Worm (Caenorhabditis elegans) whole organism, L3 larva: ENCODE results near the gene T14B1.1.
A peak's percentile ranks its signal among the peaks of the same experiment; 100 is the strongest.

Experiments used
- R02D3.7 ChIP-seq: fragments of 150-350 bp; optimal IDR thresholded peaks from 2 replicates; lab custom pipeline; 2014; ENCODE audit warnings: missing biosample characterization, missing genetic modification characterization
- ZK546.5 ChIP-seq: sonication (generic microtip); optimal IDR thresholded peaks from 2 replicates; lab custom pipeline; 2017; ENCODE audit warnings: missing biosample characterization, missing genetic modification characterization
- aly-2 ChIP-seq: fragments of 150-350 bp; optimal IDR thresholded peaks from 2 replicates; lab custom pipeline; 2014; ENCODE audit warnings: missing biosample characterization, missing genetic modification characterization
- ama-1 ChIP-seq: fragments of 150-350 bp; optimal IDR thresholded peaks from 2 replicates; lab custom pipeline; 2018
- ceh-16 ChIP-seq: sonication (generic microtip); optimal IDR thresholded peaks from 2 replicates; lab custom pipeline; 2017; ENCODE audit warnings: missing biosample characterization, missing genetic modification characterization
- ceh-28 ChIP-seq: fragments of 150-350 bp; optimal IDR thresholded peaks from 2 replicates; lab custom pipeline; 2014; ENCODE audit warnings: missing biosample characterization, missing genetic modification reagents, missing genetic modification characterization
- ceh-82 ChIP-seq: fragments of 150-350 bp; optimal IDR thresholded peaks from 2 replicates; lab custom pipeline; 2014; ENCODE audit warnings: missing biosample characterization, missing genetic modification characterization
- ceh-9 ChIP-seq: sonication (generic microtip); optimal IDR thresholded peaks from 2 replicates; lab custom pipeline; 2018; ENCODE audit warnings: missing biosample characterization, missing genetic modification characterization
- egl-27 ChIP-seq: sonication (generic microtip); optimal IDR thresholded peaks from 4 replicates; lab custom pipeline; 2017; ENCODE audit warnings: missing biosample characterization, missing genetic modification reagents, missing genetic modification characterization
- elt-1 ChIP-seq: fragments of 150-350 bp; optimal IDR thresholded peaks from 2 replicates; lab custom pipeline; 2014; ENCODE audit warnings: missing biosample characterization, missing genetic modification characterization
- elt-2 ChIP-seq: sonication (generic microtip); optimal IDR thresholded peaks from 2 replicates; lab custom pipeline; 2016; ENCODE audit warnings: missing genetic modification reagents, mild to moderate bottlenecking, missing genetic modification characterization, missing compliant biosample characterization
- eor-1 ChIP-seq, 2 experiments: fragments of 150-350 bp; optimal IDR thresholded peaks; 2 replicates each; lab custom pipeline; 2014 to 2018; ENCODE audit warnings: missing biosample characterization in 2 of 2, missing genetic modification characterization in 2 of 2
- fkh-10 ChIP-seq: sonication (generic microtip); optimal IDR thresholded peaks from 2 replicates; lab custom pipeline; 2017; ENCODE audit warnings: missing biosample characterization, missing genetic modification reagents, missing genetic modification characterization
- fkh-2 ChIP-seq: fragments of 150-350 bp; optimal IDR thresholded peaks from 2 replicates; lab custom pipeline; 2014; ENCODE audit warnings: missing biosample characterization, missing genetic modification reagents, missing genetic modification characterization
- fos-1 ChIP-seq: fragments of 150-350 bp; optimal IDR thresholded peaks from 2 replicates; lab custom pipeline; 2014; ENCODE audit warnings: missing biosample characterization, missing genetic modification characterization
- jun-1 ChIP-seq: fragments of 150-350 bp; optimal IDR thresholded peaks from 2 replicates; lab custom pipeline; 2014; ENCODE audit warnings: missing biosample characterization, missing genetic modification reagents, missing genetic modification characterization
- lin-39 ChIP-seq: fragments of 150-350 bp; optimal IDR thresholded peaks from 2 replicates; lab custom pipeline; 2018; ENCODE audit warnings: missing biosample characterization, missing genetic modification reagents, missing genetic modification characterization
- lsy-12 ChIP-seq: sonication (generic microtip); optimal IDR thresholded peaks from 2 replicates; lab custom pipeline; 2016; ENCODE audit warnings: mild to moderate bottlenecking, missing genetic modification characterization, missing compliant biosample characterization
- mdl-1 ChIP-seq: fragments of 150-350 bp; optimal IDR thresholded peaks from 2 replicates; lab custom pipeline; 2014; ENCODE audit warnings: missing biosample characterization, missing genetic modification characterization
- mml-1 ChIP-seq: fragments of 150-350 bp; sonication (generic microtip); optimal IDR thresholded peaks from 3 replicates; lab custom pipeline; 2014; ENCODE audit warnings: missing biosample characterization, missing genetic modification characterization
- nhr-11 ChIP-seq: fragments of 150-350 bp; optimal IDR thresholded peaks from 2 replicates; lab custom pipeline; 2014; ENCODE audit warnings: missing biosample characterization, missing genetic modification characterization
- nhr-12 ChIP-seq: fragments of 150-350 bp; optimal IDR thresholded peaks from 2 replicates; lab custom pipeline; 2014; ENCODE audit warnings: missing biosample characterization, missing genetic modification characterization
- nhr-23 ChIP-seq: fragments of 150-350 bp; optimal IDR thresholded peaks from 2 replicates; lab custom pipeline; 2014; ENCODE audit warnings: missing biosample characterization, missing genetic modification reagents, missing genetic modification characterization
- nhr-237 ChIP-seq: fragments of 150-350 bp; optimal IDR thresholded peaks from 2 replicates; lab custom pipeline; 2014; ENCODE audit warnings: missing biosample characterization, missing genetic modification characterization
- nhr-25 ChIP-seq: sonication (generic microtip); optimal IDR thresholded peaks from 2 replicates; lab custom pipeline; 2017; ENCODE audit warnings: missing biosample characterization, missing genetic modification characterization
- nhr-43 ChIP-seq: sonication (generic microtip); optimal IDR thresholded peaks from 2 replicates; lab custom pipeline; 2016; ENCODE audit warnings: mild to moderate bottlenecking, missing genetic modification characterization, missing compliant biosample characterization; ENCODE audit not compliant: poor library complexity, severe bottlenecking
- nhr-76 ChIP-seq: fragments of 150-350 bp; sonication (generic microtip); optimal IDR thresholded peaks from 5 replicates; lab custom pipeline; 2014; ENCODE audit warnings: missing biosample characterization, missing genetic modification characterization
- pha-4 ChIP-seq: fragments of 150-350 bp; optimal IDR thresholded peaks from 2 replicates; lab custom pipeline; 2014; ENCODE audit warnings: missing biosample characterization, missing genetic modification reagents, missing genetic modification characterization
- pqm-1 ChIP-seq: fragments of 150-350 bp; optimal IDR thresholded peaks from 2 replicates; lab custom pipeline; 2017; ENCODE audit warnings: missing biosample characterization, missing genetic modification characterization, inconsistent platforms
- sea-2 ChIP-seq: fragments of 150-350 bp; sonication (generic microtip); optimal IDR thresholded peaks from 4 replicates; lab custom pipeline; 2014; ENCODE audit warnings: missing biosample characterization, missing genetic modification reagents, missing genetic modification characterization
- skn-1 ChIP-seq: fragments of 150-350 bp; optimal IDR thresholded peaks from 2 replicates; lab custom pipeline; 2014; ENCODE audit warnings: missing biosample characterization, missing genetic modification characterization
- unc-39 ChIP-seq: sonication (generic microtip); optimal IDR thresholded peaks from 4 replicates; lab custom pipeline; 2017; ENCODE audit warnings: missing biosample characterization, missing genetic modification characterization
- unc-62 ChIP-seq: fragments of 150-350 bp; sonication (generic microtip); optimal IDR thresholded peaks from 4 replicates; lab custom pipeline; 2014; ENCODE audit warnings: missing biosample characterization, missing genetic modification reagents, missing genetic modification characterization

T14B1.1 gene

DNA sequence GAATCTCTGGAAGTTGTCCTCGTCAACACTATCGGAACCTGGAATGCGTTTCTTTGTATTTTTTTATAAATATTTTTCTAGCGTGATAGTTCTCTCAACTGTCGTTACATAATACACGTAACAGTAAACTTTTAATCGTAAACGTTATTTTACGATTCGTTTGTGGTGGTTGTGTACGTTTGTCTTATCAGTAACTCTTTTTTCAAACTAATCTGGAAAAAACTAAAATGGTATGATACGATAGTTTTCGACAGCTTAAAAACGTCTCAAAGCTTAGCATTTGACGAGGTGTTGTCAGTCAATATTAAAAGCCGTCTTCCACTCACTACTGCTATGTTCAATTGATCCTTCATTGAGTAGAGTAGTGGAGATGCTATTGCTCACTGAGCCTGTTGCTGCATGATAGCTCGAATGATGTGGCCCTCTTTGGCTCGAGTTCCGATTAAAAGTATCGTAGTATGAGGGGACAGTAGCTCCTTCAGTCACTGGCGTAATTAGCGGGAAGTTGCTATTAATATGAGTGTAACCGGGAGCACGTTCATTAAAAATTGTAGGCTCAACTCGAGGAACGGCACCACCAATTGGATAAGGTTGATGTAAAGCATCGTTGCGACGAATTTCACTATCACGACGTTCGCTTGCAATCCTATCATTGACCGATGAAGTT is 8.4 kb upstream of the T14B1.1 start:
- TF ChIP-seq ceh-82 (no peak), pqm-1 (tag; lab: Kevin White, UChicago) (peak; percentile 30), pha-4 (tag; lab: Kevin White, UChicago) (peak; percentile 44), elt-2 (tag; lab: Kevin White, UChicago) (peak; percentile 72)

DNA sequence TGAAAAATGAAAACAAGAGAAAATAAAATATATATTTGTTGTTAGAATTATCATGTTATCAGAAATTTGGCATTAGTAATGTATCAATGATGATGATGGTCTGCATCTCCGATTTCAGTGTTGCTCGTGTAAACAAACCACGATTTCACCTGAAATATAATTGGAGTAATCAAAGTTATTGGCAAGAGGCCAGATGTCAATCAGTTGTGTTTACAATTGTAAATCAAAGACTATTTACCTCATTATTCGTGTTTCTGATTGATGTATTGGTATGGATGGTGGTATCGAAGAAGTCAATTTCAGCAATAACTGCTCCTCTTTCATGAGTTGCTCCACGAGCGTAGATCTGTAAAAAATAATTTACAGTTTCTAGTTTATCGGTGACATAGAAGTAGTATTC is 7.5 kb upstream of the T14B1.1 start:
- TF ChIP-seq pha-4 (tag; lab: Kevin White, UChicago), result peak; percentile 24
- no peak for TF ChIP-seq skn-1
- no peak for TF ChIP-seq mdl-1 (tag; lab: Kevin White, UChicago)
- TF ChIP-seq elt-2 (tag; lab: Kevin White, UChicago), result peak; percentile 10

DNA sequence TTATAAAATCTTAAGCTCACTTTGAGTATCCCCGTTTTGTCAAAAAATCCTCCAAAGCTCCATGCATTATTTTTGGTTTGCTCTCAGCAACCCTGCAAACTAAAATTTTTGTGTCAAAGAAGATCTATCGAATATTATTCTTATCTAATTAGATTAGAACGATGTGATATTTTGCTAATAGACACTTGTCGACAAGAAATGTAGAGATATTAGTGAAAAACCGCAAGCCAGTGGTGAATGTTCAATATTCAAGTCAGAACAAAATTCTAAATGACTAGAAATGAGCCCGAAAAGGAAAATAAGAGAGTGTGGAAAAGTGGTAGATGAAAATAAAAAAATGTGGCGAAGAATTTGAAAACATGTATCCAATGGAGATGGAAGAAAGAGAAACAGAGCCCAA is 6.3 kb upstream of the T14B1.1 start, which contains the start of gene C43C3.4:
Gene C43C3.4, minus strand, starts transcription at position 101 of the 400 bp plus-strand sequence.
- TF ChIP-seq ceh-16 (tag; lab: Kevin White, UChicago) (no peak), aly-2 (tag; lab: Kevin White, UChicago) (no peak), unc-39 (tag; lab: Kevin White, UChicago) (no peak), skn-1 (no peak), ceh-9 (tag; lab: Kevin White, UChicago) (no peak), nhr-25 (no peak), R02D3.7 (tag; lab: Kevin White, UChicago) (no peak), egl-27 (tag; lab: Kevin White, UChicago) (no peak), lin-39 (tag; lab: Kevin White, UChicago) (no peak), eor-1 (tag; optimal IDR thresholded peaks at IDR 0.05; lab: Kevin White, UChicago) (no peak), nhr-11 (tag; lab: Kevin White, UChicago) (no peak), fkh-2 (tag; lab: Kevin White, UChicago) (no peak), lsy-12 (tag; lab: Kevin White, UChicago) (no peak)

DNA sequence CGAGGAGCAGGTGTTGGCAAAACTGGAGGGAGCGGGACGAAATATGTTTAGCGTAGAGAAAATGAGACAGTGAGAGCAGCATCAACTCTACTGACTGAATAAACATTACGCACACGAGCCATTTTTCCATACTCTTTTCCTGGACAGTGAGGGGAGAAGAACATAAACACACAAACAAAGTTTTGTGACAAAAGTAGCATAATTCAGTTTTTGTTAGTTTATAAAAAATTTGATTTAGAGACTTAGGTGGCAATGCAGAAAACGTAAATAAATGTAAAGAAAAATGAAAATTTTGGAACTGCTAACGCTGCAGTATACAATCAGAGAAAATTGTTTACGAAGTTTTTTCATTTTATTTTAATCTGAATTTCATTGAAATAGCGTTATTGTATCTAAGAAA is 4.7 kb upstream of the T14B1.1 start:
- TF ChIP-seq elt-2 (tag; lab: Kevin White, UChicago) (peak; percentile 6), pha-4 (tag; lab: Kevin White, UChicago) (peak; percentile 57), nhr-76 (tag; lab: Kevin White, UChicago) (no peak)

DNA sequence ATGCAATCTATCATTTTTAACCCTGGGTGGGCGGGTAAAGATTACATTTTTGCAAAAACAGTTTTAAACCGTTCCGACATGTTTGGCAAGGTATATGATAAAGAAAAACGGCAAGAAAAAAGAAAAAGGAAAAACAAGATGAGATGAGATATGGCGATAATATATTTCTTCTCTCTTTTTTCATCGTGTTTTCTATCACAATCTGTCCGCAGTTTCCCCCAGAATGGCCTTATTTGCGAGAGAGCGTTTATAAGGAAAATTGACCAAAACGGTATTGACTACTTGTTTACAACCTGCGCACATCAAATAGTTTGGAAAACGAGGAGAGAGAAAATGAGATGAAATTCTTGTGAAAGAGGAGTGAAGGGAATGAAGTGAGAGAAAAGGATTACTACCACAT is 1.1 kb downstream of the T14B1.1 start:
- TF ChIP-seq unc-62 (GFP tag; lab: Kevin White, UChicago) (peak; percentile 49), aly-2 (tag; lab: Kevin White, UChicago) (no peak), R02D3.7 (tag; lab: Kevin White, UChicago) (peak; percentile 11), nhr-23 (peak; percentile 50), elt-1 (tag; lab: Kevin White, UChicago) (peak; percentile 68), jun-1 (no peak), fkh-10 (GFP tag; lab: Kevin White, UChicago) (peak; percentile 20), nhr-25 (peak; percentile 15), lin-39 (tag; lab: Kevin White, UChicago) (no peak), ZK546.5 (no peak), unc-39 (tag; lab: Kevin White, UChicago) (no peak), nhr-43 (peak; percentile 17), ceh-28 (peak; percentile 30), elt-2 (tag; lab: Kevin White, UChicago) (no peak)

DNA sequence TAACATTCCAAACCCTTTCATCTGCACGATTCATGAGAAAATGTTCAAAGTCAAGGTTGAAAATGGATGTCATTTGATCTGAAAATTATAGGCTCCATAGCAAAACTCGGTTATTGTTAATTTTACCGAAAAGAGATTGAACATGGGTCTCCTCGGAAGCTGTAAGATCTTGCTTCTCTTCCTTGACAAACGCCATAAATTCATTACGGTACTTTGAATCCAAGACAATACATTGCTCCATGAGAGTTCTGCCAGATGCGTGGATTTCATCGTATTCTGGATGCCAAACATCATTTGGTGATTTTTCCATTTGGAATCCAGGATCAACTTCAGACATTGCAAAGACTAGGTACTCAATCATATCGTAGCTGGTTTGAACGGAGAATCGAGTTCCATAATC is 2.6 kb downstream of the T14B1.1 start:
- TF ChIP-seq mml-1 (no peak), nhr-237 (tag; lab: Kevin White, UChicago) (no peak), aly-2 (tag; lab: Kevin White, UChicago) (no peak), ama-1 (lab: Kevin White, UChicago) (no peak), elt-1 (tag; lab: Kevin White, UChicago) (no peak), fos-1 (tag; lab: Kevin White, UChicago) (no peak), elt-2 (tag; lab: Kevin White, UChicago) (no peak), ceh-9 (tag; lab: Kevin White, UChicago) (no peak), sea-2 (GFP tag; lab: Kevin White, UChicago) (no peak), nhr-12 (tag; lab: Kevin White, UChicago) (no peak), unc-39 (tag; lab: Kevin White, UChicago) (no peak), ceh-28 (no peak)
- TF ChIP-seq, all 47 proteins: peak for 0
